Worm (Caenorhabditis elegans) whole organism, dauer: ENCODE data around the gene C50C3.5.

ENCODE experiments used
- unc-62 ChIP-seq: sonication (generic microtip); optimal IDR thresholded peaks from 2 replicates; lab custom pipeline; 2017; ENCODE audit warnings: missing biosample characterization, missing genetic modification reagents, missing genetic modification characterization

C50C3.5 gene

ce11 chrIII:8217919-8218318 lies 38.9 kb downstream of the C50C3.5 start, which contains the start of gene C30A5.16:
TSS of gene C30A5.16 (plus strand) at chrIII:8218219.
- no peak for TF ChIP-seq unc-62 (GFP tag; lab: Kevin White, UChicago)

- no peak for TF ChIP-seq unc-62 (GFP tag; lab: Kevin White, UChicago)
Measured at ce11 chrIII:8220081-8220480, 41.1 kb downstream of the C50C3.5 start.

ce11 chrIII:8224769-8225168 lies 45.7 kb downstream of the C50C3.5 start, which contains the start of gene mob-4:
TSS of gene mob-4 (plus strand) at chrIII:8225097.
- no peak for TF ChIP-seq unc-62 (GFP tag; lab: Kevin White, UChicago)

ce11 chrIII:8226178-8226577 lies 47.2 kb downstream of the C50C3.5 start, which contains the start of gene rfs-1:
TSS of gene rfs-1 (plus strand) at chrIII:8226478.
- TF ChIP-seq unc-62 (GFP tag; lab: Kevin White, UChicago): no peak

- TF ChIP-seq unc-62 (GFP tag; lab: Kevin White, UChicago): no peak
Measured at ce11 chrIII:8227511-8227910, 48.5 kb downstream of the C50C3.5 start, which contains the start of gene fbxl-1. TSS of gene fbxl-1 (plus strand) at chrIII:8227830.

ce11 chrIII:8228916-8229315 lies 49.9 kb downstream of the C50C3.5 start:
- TF ChIP-seq unc-62 (GFP tag; lab: Kevin White, UChicago): no peak

- no peak for TF ChIP-seq unc-62 (GFP tag; lab: Kevin White, UChicago)
Measured at ce11 chrIII:8229480-8229879, 50.5 kb downstream of the C50C3.5 start.
